Worm (Caenorhabditis elegans) whole organism, young adult: ENCODE results near the gene coq-8.

ENCODE experiments used
- B0336.3 ChIP-seq: fragments of 200-800 bp; sonication (Bioruptor generic); IDR thresholded peaks from 2 replicates; pipeline ENCODE4 v1.3.6; 2022; ENCODE audit warnings: missing genetic modification characterization, missing compliant biosample characterization
- C06A6.2 ChIP-seq: fragments of 200-800 bp; sonication (Bioruptor generic); conservative IDR thresholded peaks from 2 replicates; pipeline ENCODE4 v1.3.6; 2022; ENCODE audit warnings: missing genetic modification characterization, missing compliant biosample characterization
- D2030.7 ChIP-seq: fragments of 200-800 bp; sonication (Bioruptor generic); IDR thresholded peaks from 2 replicates; pipeline ENCODE4 v1.3.6; 2022; ENCODE audit warnings: missing genetic modification reagents, missing genetic modification characterization, missing compliant biosample characterization
- F10E7.11 ChIP-seq: sonication (generic microtip); optimal IDR thresholded peaks from 2 replicates; lab custom pipeline; 2017; ENCODE audit warnings: mild to moderate bottlenecking, missing genetic modification characterization, moderate library complexity, missing compliant biosample characterization
- F23B12.7 ChIP-seq: sonication (generic microtip); optimal IDR thresholded peaks from 2 replicates; lab custom pipeline; 2017; ENCODE audit warnings: missing genetic modification characterization, mild to moderate bottlenecking, missing compliant biosample characterization, antibody characterized with exemption, moderate library complexity; ENCODE audit not compliant: insufficient read depth
- F33H1.4 ChIP-seq: fragments of 200-800 bp; sonication (Bioruptor generic); IDR thresholded peaks from 2 replicates; pipeline ENCODE4 v1.3.6; 2022; ENCODE audit warnings: missing genetic modification reagents, missing genetic modification characterization, missing compliant biosample characterization
- F37B4.10 ChIP-seq: fragments of 200-800 bp; sonication (Bioruptor generic); IDR thresholded peaks from 2 replicates; pipeline ENCODE4 v1.3.6; 2022; ENCODE audit warnings: missing genetic modification characterization, missing compliant biosample characterization
- F55B11.4 ChIP-seq: sonication (generic microtip); optimal IDR thresholded peaks from 2 replicates; lab custom pipeline; 2016; ENCODE audit warnings: missing compliant biosample characterization, missing genetic modification characterization, borderline replicate concordance; ENCODE audit not compliant: insufficient read depth
- K11D2.4 ChIP-seq: fragments of 200-800 bp; sonication (Bioruptor generic); IDR thresholded peaks from 2 replicates; pipeline ENCODE4 v1.3.6; 2022; ENCODE audit warnings: missing genetic modification reagents, missing genetic modification characterization, missing compliant biosample characterization
- Y53F4B.3 ChIP-seq: fragments of 200-800 bp; sonication (Bioruptor generic); IDR thresholded peaks from 2 replicates; pipeline ENCODE4 v1.3.6; 2022; ENCODE audit warnings: missing genetic modification reagents, missing genetic modification characterization, missing compliant biosample characterization
- Y67H2A.10 ChIP-seq: fragments of 200-800 bp; sonication (Bioruptor generic); conservative IDR thresholded peaks from 2 replicates; pipeline ENCODE4 v1.3.6; 2022; ENCODE audit warnings: missing genetic modification reagents, missing genetic modification characterization, missing compliant biosample characterization
- akir-1 ChIP-seq: fragments of 200-800 bp; sonication (Bioruptor generic); optimal IDR thresholded peaks from 2 replicates; lab custom pipeline; 2018; ENCODE audit warnings: mild to moderate bottlenecking, missing genetic modification characterization, moderate library complexity, missing compliant biosample characterization
- aptf-2 ChIP-seq: fragments of 200-800 bp; sonication (Bioruptor generic); conservative IDR thresholded peaks from 2 replicates; pipeline ENCODE4 v1.3.6; 2022; ENCODE audit warnings: missing genetic modification reagents, missing genetic modification characterization, missing compliant biosample characterization
- atf-7 ChIP-seq: sonication (generic microtip); optimal IDR thresholded peaks from 2 replicates; lab custom pipeline; 2017; ENCODE audit warnings: mild to moderate bottlenecking, missing genetic modification characterization, missing compliant biosample characterization
- attf-3 ChIP-seq: fragments of 200-800 bp; sonication (Bioruptor generic); conservative IDR thresholded peaks from 2 replicates; pipeline ENCODE4 v1.3.6; 2022; ENCODE audit warnings: missing genetic modification reagents, missing genetic modification characterization, missing compliant biosample characterization
- bed-2 ChIP-seq: fragments of 200-800 bp; sonication (Bioruptor generic); IDR thresholded peaks from 2 replicates; pipeline ENCODE4 v1.3.6; 2022; ENCODE audit warnings: missing genetic modification reagents, missing genetic modification characterization, missing compliant biosample characterization
- cebp-1 ChIP-seq, 2 experiments: fragments of 200-800 bp in 1 of 2; sonication (Bioruptor generic) in 1 of 2; sonication (generic microtip) in 1 of 2; IDR thresholded peaks in 1 of 2; optimal IDR thresholded peaks in 1 of 2; 2 replicates each; pipeline versions ENCODE4 v1.3.6 to Lab custom; 2017 to 2022; ENCODE audit warnings: missing compliant biosample characterization in 2 of 2, missing genetic modification characterization in 2 of 2, mild to moderate bottlenecking in 1 of 2, missing genetic modification reagents in 1 of 2, moderate library complexity in 1 of 2
- cebp-2 ChIP-seq: fragments of 200-800 bp; sonication (Bioruptor generic); IDR thresholded peaks from 2 replicates; pipeline ENCODE4 v1.3.6; 2022; ENCODE audit warnings: missing genetic modification characterization, missing compliant biosample characterization
- chd-7 ChIP-seq: sonication (generic microtip); optimal IDR thresholded peaks from 2 replicates; lab custom pipeline; 2016; ENCODE audit warnings: mild to moderate bottlenecking, missing genetic modification characterization, moderate library complexity, missing compliant biosample characterization
- dpff-1 ChIP-seq: sonication (generic microtip); optimal IDR thresholded peaks from 2 replicates; lab custom pipeline; 2017; ENCODE audit warnings: mild to moderate bottlenecking, missing genetic modification characterization, missing compliant biosample characterization
- egl-44 ChIP-seq: fragments of 200-800 bp; sonication (Bioruptor generic); IDR thresholded peaks from 2 replicates; pipeline ENCODE4 v1.3.6; 2022; ENCODE audit warnings: missing genetic modification reagents, missing genetic modification characterization, missing compliant biosample characterization
- fkh-3 ChIP-seq: sonication (generic microtip); optimal IDR thresholded peaks from 2 replicates; lab custom pipeline; 2016; ENCODE audit warnings: mild to moderate bottlenecking, missing genetic modification characterization, missing compliant biosample characterization
- hlh-12 ChIP-seq: sonication (generic microtip); optimal IDR thresholded peaks from 2 replicates; lab custom pipeline; 2016; ENCODE audit warnings: missing genetic modification characterization, missing compliant biosample characterization
- hmg-1.2 ChIP-seq: fragments of 200-800 bp; sonication (Bioruptor generic); IDR thresholded peaks from 2 replicates; pipeline ENCODE4 v1.3.6; 2022; ENCODE audit warnings: missing genetic modification reagents, missing genetic modification characterization, missing compliant biosample characterization
- hmg-20 ChIP-seq: fragments of 200-800 bp; sonication (Bioruptor generic); IDR thresholded peaks from 2 replicates; pipeline ENCODE4 v1.3.6; 2022; ENCODE audit warnings: missing genetic modification reagents, missing genetic modification characterization, missing compliant biosample characterization
- hrde-1 ChIP-seq: sonication (generic microtip); optimal IDR thresholded peaks from 2 replicates; lab custom pipeline; 2016; ENCODE audit warnings: missing genetic modification characterization, mild to moderate bottlenecking, missing compliant biosample characterization, moderate library complexity, missing genotype, missing genetic modification reagents, borderline replicate concordance
- hsf-1 ChIP-seq: fragments of 200-800 bp; sonication (Bioruptor generic); IDR thresholded peaks from 2 replicates; pipeline ENCODE4 v1.3.6; 2022; ENCODE audit warnings: missing genetic modification reagents, missing genetic modification characterization, missing compliant biosample characterization
- let-607 ChIP-seq, 2 experiments: fragments of 200-800 bp in 1 of 2; sonication (Bioruptor generic) in 1 of 2; sonication (generic microtip) in 1 of 2; optimal IDR thresholded peaks; 2 replicates each; lab custom pipeline; 2016 to 2018; ENCODE audit warnings: mild to moderate bottlenecking in 2 of 2, missing compliant biosample characterization in 2 of 2, missing genetic modification characterization in 2 of 2, moderate library complexity in 2 of 2, missing genotype in 1 of 2
- lsl-1 ChIP-seq: fragments of 200-800 bp; sonication (Bioruptor generic); optimal IDR thresholded peaks from 2 replicates; lab custom pipeline; 2018; ENCODE audit warnings: mild to moderate bottlenecking, missing genetic modification characterization, moderate library complexity, missing compliant biosample characterization
- madf-10 ChIP-seq: sonication (generic microtip); optimal IDR thresholded peaks from 2 replicates; lab custom pipeline; 2016; ENCODE audit warnings: mild to moderate bottlenecking, missing genetic modification characterization, missing compliant biosample characterization
- madf-6 ChIP-seq: fragments of 200-800 bp; sonication (Bioruptor generic); IDR thresholded peaks from 2 replicates; pipeline ENCODE4 v1.3.6; 2022; ENCODE audit warnings: missing genetic modification reagents, missing genetic modification characterization, missing compliant biosample characterization
- nfya-1 ChIP-seq: sonication (generic microtip); optimal IDR thresholded peaks from 2 replicates; lab custom pipeline; 2017; ENCODE audit warnings: antibody characterized with exemption, missing compliant biosample characterization, missing genetic modification characterization, borderline replicate concordance; ENCODE audit not compliant: insufficient read depth
- nfya-2 ChIP-seq: fragments of 200-800 bp; sonication (Bioruptor generic); IDR thresholded peaks from 2 replicates; pipeline ENCODE4 v1.3.6; 2022; ENCODE audit warnings: missing genetic modification reagents, missing genetic modification characterization, missing compliant biosample characterization
- pbrm-1 ChIP-seq: fragments of 200-800 bp; sonication (Bioruptor generic); IDR thresholded peaks from 2 replicates; pipeline ENCODE4 v1.3.6; 2022; ENCODE audit warnings: missing genetic modification reagents, missing genetic modification characterization, missing compliant biosample characterization
- rec-8 ChIP-seq, 2 experiments: sonication (generic microtip); optimal IDR thresholded peaks; 2 replicates each; lab custom pipeline; 2016; ENCODE audit warnings: mild to moderate bottlenecking in 2 of 2, missing genetic modification characterization in 2 of 2, missing genetic modification reagents in 2 of 2, missing genotype in 2 of 2, missing biosample characterization in 1 of 2, missing compliant biosample characterization in 1 of 2, moderate library complexity in 1 of 2
- sdz-38 ChIP-seq: sonication (generic microtip); optimal IDR thresholded peaks from 2 replicates; lab custom pipeline; 2016; ENCODE audit warnings: missing genotype, missing genetic modification characterization, missing compliant biosample characterization
- snpc-4 ChIP-seq, 5 experiments: fragments of 150-350 bp in 1 of 5; sonication (generic microtip) in 4 of 5; optimal IDR thresholded peaks; 2 replicates each; lab custom pipeline; 2014 to 2018; ENCODE audit warnings: missing genetic modification characterization in 5 of 5, missing biosample characterization in 3 of 5, antibody characterized with exemption in 2 of 5, mild to moderate bottlenecking in 2 of 5, missing compliant biosample characterization in 2 of 5, missing genotype in 2 of 5, moderate library complexity in 2 of 5, missing genetic modification reagents in 1 of 5
- sptf-2 ChIP-seq: fragments of 200-800 bp; sonication (Bioruptor generic); optimal IDR thresholded peaks from 2 replicates; lab custom pipeline; 2018; ENCODE audit warnings: mild to moderate bottlenecking, missing genetic modification characterization, missing compliant biosample characterization
- tbp1 ChIP-seq: fragments of 200-800 bp; sonication (Bioruptor generic); optimal IDR thresholded peaks from 2 replicates; lab custom pipeline; 2018; ENCODE audit warnings: mild to moderate bottlenecking, missing genetic modification characterization, missing compliant biosample characterization
- unc-130 ChIP-seq: sonication (generic microtip); optimal IDR thresholded peaks from 2 replicates; lab custom pipeline; 2016; ENCODE audit warnings: missing genetic modification reagents, missing genetic modification characterization, missing compliant biosample characterization
- unc-62 ChIP-seq: fragments of 150-350 bp; optimal IDR thresholded peaks from 2 replicates; lab custom pipeline; 2014; ENCODE audit warnings: missing biosample characterization, missing genetic modification reagents, missing genetic modification characterization
- xnd-1 ChIP-seq: sonication (generic microtip); optimal IDR thresholded peaks from 2 replicates; lab custom pipeline; 2016; ENCODE audit warnings: missing genotype, missing genetic modification reagents, missing genetic modification characterization, missing compliant biosample characterization
- zim-3 ChIP-seq: sonication (generic microtip); optimal IDR thresholded peaks from 2 replicates; lab custom pipeline; 2017; ENCODE audit warnings: mild to moderate bottlenecking, missing genetic modification characterization, moderate library complexity, missing compliant biosample characterization
- ztf-18 ChIP-seq: sonication (generic microtip); optimal IDR thresholded peaks from 2 replicates; lab custom pipeline; 2016; ENCODE audit warnings: missing genotype, mild to moderate bottlenecking, missing genetic modification characterization, missing compliant biosample characterization
- ztf-28 ChIP-seq: fragments of 200-800 bp; sonication (Bioruptor generic); IDR thresholded peaks from 2 replicates; pipeline ENCODE4 v1.3.6; 2022; ENCODE audit warnings: missing genetic modification reagents, missing genetic modification characterization, missing compliant biosample characterization

The coq-8 gene

DNA sequence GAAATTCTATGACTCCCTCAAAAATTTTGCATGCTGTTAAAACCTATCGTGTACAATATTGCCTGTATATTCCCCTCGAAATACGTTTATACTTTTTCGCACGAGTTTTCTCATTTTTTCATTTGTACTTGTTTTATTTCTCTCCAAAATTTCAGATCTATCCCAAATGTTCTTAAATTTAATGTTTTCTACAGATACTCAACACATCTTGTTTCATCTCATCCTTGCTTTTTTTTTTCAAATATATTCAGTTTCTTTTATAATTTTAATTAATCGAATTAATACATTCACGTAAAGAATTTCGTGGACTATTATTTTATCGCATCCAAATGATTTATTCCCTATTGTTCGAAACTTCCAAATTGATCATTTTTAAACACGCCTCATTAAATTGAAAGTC lies 8.3 kb upstream of the coq-8 start, which contains the start of gene C35D10.8:
C35D10.8 (plus strand) TSS at position 301 of the 400 bp plus-strand sequence.
- TF ChIP-seq hmg-20 (GFP tag; lab: Robert Waterston, UW), result no peak
- no peak for TF ChIP-seq D2030.7 (GFP tag; lab: Robert Waterston, UW)
- no peak for TF ChIP-seq C06A6.2 (GFP tag; lab: Robert Waterston, UW)
- TF ChIP-seq hlh-12, result no peak
- TF ChIP-seq egl-44 (GFP tag; lab: Robert Waterston, UW), result no peak
- TF ChIP-seq nfya-2, result no peak
- TF ChIP-seq Y53F4B.3 (GFP tag; lab: Robert Waterston, UW), result no peak
- no peak for TF ChIP-seq atf-7 (tag; lab: Kevin White, UChicago)
- TF ChIP-seq K11D2.4, result no peak
- TF ChIP-seq lsl-1 (GFP tag; lab: Kevin White, UChicago), result no peak
- TF ChIP-seq cebp-2 (GFP tag; lab: Robert Waterston, UW), result no peak
- no peak for TF ChIP-seq ztf-18 (tag; lab: Kevin White, UChicago)
- no peak for TF ChIP-seq tbp1 (GFP tag; lab: Kevin White, UChicago)
- TF ChIP-seq madf-10, result no peak

DNA sequence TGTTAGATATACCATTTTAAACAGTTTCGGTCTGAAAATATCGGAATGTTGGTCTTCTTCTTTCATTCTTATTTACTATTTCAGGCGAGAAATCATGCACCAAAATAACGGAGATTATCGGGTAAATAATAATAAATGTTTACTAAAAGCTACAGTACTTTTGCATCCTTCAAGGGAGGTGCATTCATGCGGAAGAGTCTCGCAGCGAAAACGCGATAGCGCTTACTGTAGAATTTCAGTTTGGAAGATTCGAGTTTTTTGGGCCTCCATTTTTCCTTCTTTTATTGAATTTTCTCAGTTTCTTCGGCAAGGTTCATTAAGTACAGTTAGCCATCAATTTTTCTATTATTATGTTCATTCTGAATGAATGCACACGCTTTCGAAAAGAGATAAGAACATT lies 7.1 kb upstream of the coq-8 start, which contains the start of gene C35D10.7:
C35D10.7 (plus strand) TSS at position 85 of the 400 bp plus-strand sequence.
- TF ChIP-seq madf-6 (GFP tag; lab: Robert Waterston, UW), result peak; percentile 73; the same call in 1 of the 2 replicates
- peak; percentile 75 for TF ChIP-seq F33H1.4
- no peak for TF ChIP-seq akir-1 (GFP tag; lab: Kevin White, UChicago)
- TF ChIP-seq sptf-2 (GFP tag; lab: Kevin White, UChicago), result no peak
- TF ChIP-seq nfya-1 (tag; lab: Kevin White, UChicago), result no peak
- TF ChIP-seq B0336.3, result no peak
- no peak for TF ChIP-seq F23B12.7 (tag; lab: Kevin White, UChicago)
- TF ChIP-seq bed-2, result no peak
- no peak for TF ChIP-seq unc-62 (GFP tag; lab: Kevin White, UChicago)
- TF ChIP-seq ztf-18 (tag; lab: Kevin White, UChicago), result no peak
- no peak for TF ChIP-seq hmg-1.2 (GFP tag; lab: Robert Waterston, UW)
- no peak for TF ChIP-seq attf-3 (GFP tag; lab: Robert Waterston, UW)
- peak; percentile 14 for TF ChIP-seq xnd-1
- TF ChIP-seq rec-8 (tag; optimal IDR thresholded peaks at IDR 0.05; lab: Kevin White, UChicago), result no peak
- no peak for TF ChIP-seq F37B4.10
- TF ChIP-seq hrde-1 (tag; lab: Kevin White, UChicago), result no peak
- no peak for TF ChIP-seq fkh-3 (tag; lab: Kevin White, UChicago)
- TF ChIP-seq aptf-2 (GFP tag; lab: Robert Waterston, UW), result no peak
- no peak for TF ChIP-seq ztf-28 (GFP tag; lab: Robert Waterston, UW)
- no peak for TF ChIP-seq chd-7 (tag; lab: Kevin White, UChicago)
- no peak for TF ChIP-seq zim-3 (tag; lab: Kevin White, UChicago)
- no peak for TF ChIP-seq snpc-4 (GFP tag; optimal IDR thresholded peaks at IDR 0.05; lab: Kevin White, UChicago)
- TF ChIP-seq snpc-4 (tag; optimal IDR thresholded peaks at IDR 0.05; lab: Kevin White, UChicago), result no peak
- no peak for TF ChIP-seq Y67H2A.10 (GFP tag; lab: Robert Waterston, UW)
- no peak for TF ChIP-seq cebp-1 (GFP tag; IDR thresholded peaks at IDR 0.05; lab: Robert Waterston, UW)
- TF ChIP-seq cebp-1 (tag; optimal IDR thresholded peaks at IDR 0.05; lab: Kevin White, UChicago), result no peak
- TF ChIP-seq lsl-1 (GFP tag; lab: Kevin White, UChicago), result peak; percentile 88
- TF ChIP-seq F10E7.11 (tag; lab: Kevin White, UChicago), result no peak
- no peak for TF ChIP-seq F55B11.4 (tag; lab: Kevin White, UChicago)
- no peak for TF ChIP-seq hsf-1 (GFP tag; lab: Robert Waterston, UW)
- TF ChIP-seq unc-130 (GFP tag; lab: Kevin White, UChicago), result peak; percentile 25
- no peak for TF ChIP-seq pbrm-1 (GFP tag; lab: Robert Waterston, UW)
- TF ChIP-seq let-607 (tag; optimal IDR thresholded peaks at IDR 0.05; lab: Kevin White, UChicago), result no peak
- TF ChIP-seq sdz-38 (tag; lab: Kevin White, UChicago), result no peak
- no peak for TF ChIP-seq dpff-1 (tag; lab: Kevin White, UChicago)
